Fruit fly (Drosophila melanogaster) whole organism, embryonic: ENCODE data around the gene CG12784.

Experiments
- Adf1 ChIP-seq: fragments of 200-800 bp; sonication (Bioruptor generic); IDR thresholded peaks from 2 replicates; pipeline ENCODE4 v1.3.6; 2022; ENCODE audit warnings: missing biosample characterization, missing genetic modification characterization
- Atf6 ChIP-seq: fragments of 200-800 bp; sonication (Bioruptor generic); IDR thresholded peaks from 2 replicates; pipeline ENCODE4 v1.3.6; 2022; ENCODE audit warnings: missing biosample characterization, missing genetic modification characterization
- Bdp1 ChIP-seq: fragments of 200-800 bp; sonication (Bioruptor generic); optimal IDR thresholded peaks from 3 replicates; lab custom pipeline; 2016; ENCODE audit warnings: missing biosample characterization, missing genetic modification characterization
- BtbVII ChIP-seq: fragments of 200-800 bp; sonication (Bioruptor generic); optimal IDR thresholded peaks from 3 replicates; lab custom pipeline; 2017; ENCODE audit warnings: missing biosample characterization, mild to moderate bottlenecking, missing genetic modification characterization
- CG10274 ChIP-seq: fragments of 200-800 bp; sonication (Bioruptor generic); optimal IDR thresholded peaks from 3 replicates; lab custom pipeline; 2017; ENCODE audit warnings: missing biosample characterization, mild to moderate bottlenecking, missing genetic modification characterization
- CG10979 ChIP-seq: fragments of 200-800 bp; sonication (Bioruptor generic); optimal IDR thresholded peaks from 2 replicates; lab custom pipeline; 2018; ENCODE audit warnings: missing biosample characterization, mild to moderate bottlenecking, missing genetic modification characterization, moderate library complexity
- CG11398 ChIP-seq: fragments of 200-800 bp; sonication (Bioruptor generic); optimal IDR thresholded peaks from 2 replicates; lab custom pipeline; 2016; ENCODE audit warnings: missing biosample characterization, missing genetic modification characterization
- CG11456 ChIP-seq: fragments of 200-800 bp; sonication (Bioruptor generic); IDR thresholded peaks from 3 replicates; pipeline ENCODE4 v1.3.6; 2022; ENCODE audit warnings: missing biosample characterization, missing genetic modification characterization
- CG11504 ChIP-seq: fragments of 200-800 bp; sonication (Bioruptor generic); optimal IDR thresholded peaks from 3 replicates; lab custom pipeline; 2019; ENCODE audit warnings: missing biosample characterization, mild to moderate bottlenecking, missing genetic modification characterization, moderate library complexity
- CG11696 ChIP-seq: fragments of 200-800 bp; sonication (Bioruptor generic); IDR thresholded peaks from 2 replicates; pipeline ENCODE4 v1.3.6; 2022; ENCODE audit warnings: missing biosample characterization, missing genetic modification characterization
- CG12391 ChIP-seq: fragments of 200-800 bp; sonication (Bioruptor generic); optimal IDR thresholded peaks from 3 replicates; lab custom pipeline; 2018; ENCODE audit warnings: missing biosample characterization, mild to moderate bottlenecking, missing genetic modification characterization, moderate library complexity
- CG14965 ChIP-seq: fragments of 200-800 bp; sonication (Bioruptor generic); optimal IDR thresholded peaks from 2 replicates; lab custom pipeline; 2016; ENCODE audit warnings: missing biosample characterization, missing genetic modification characterization, borderline replicate concordance
- CG18011 ChIP-seq: fragments of 200-800 bp; sonication (Bioruptor generic); optimal IDR thresholded peaks from 2 replicates; lab custom pipeline; 2017; ENCODE audit warnings: missing biosample characterization, missing genetic modification characterization, mild to moderate bottlenecking, moderate library complexity, missing genotype
- CG2116 ChIP-seq: fragments of 200-800 bp; sonication (Bioruptor generic); optimal IDR thresholded peaks from 3 replicates; lab custom pipeline; 2018; ENCODE audit warnings: missing biosample characterization, mild to moderate bottlenecking, missing genetic modification characterization
- CG3065 ChIP-seq: fragments of 200-800 bp; sonication (Bioruptor generic); optimal IDR thresholded peaks from 2 replicates; lab custom pipeline; 2016; ENCODE audit warnings: missing biosample characterization, missing genetic modification characterization
- CG32532 ChIP-seq: fragments of 200-800 bp; sonication (Bioruptor generic); IDR thresholded peaks from 2 replicates; pipeline ENCODE4 v1.3.6; 2022; ENCODE audit warnings: missing biosample characterization, missing genetic modification characterization
- CG32772 ChIP-seq: fragments of 200-800 bp; sonication (Bioruptor generic); IDR thresholded peaks from 2 replicates; pipeline ENCODE4 v1.3.6; 2022; ENCODE audit warnings: missing biosample characterization, missing genetic modification characterization
- CG4360 ChIP-seq: fragments of 200-800 bp; sonication (Bioruptor generic); IDR thresholded peaks from 2 replicates; pipeline ENCODE4 v1.3.6; 2022; ENCODE audit warnings: missing biosample characterization, missing genetic modification characterization
- CG8765 ChIP-seq: fragments of 200-800 bp; sonication (Bioruptor generic); IDR thresholded peaks from 2 replicates; pipeline ENCODE4 v1.3.6; 2022; ENCODE audit warnings: missing biosample characterization, missing genetic modification characterization
- Oaz ChIP-seq: fragments of 200-800 bp; sonication (Bioruptor generic); IDR thresholded peaks from 2 replicates; pipeline ENCODE4 v1.3.6; 2022; ENCODE audit warnings: missing biosample characterization, missing genetic modification characterization
- Scr ChIP-seq: fragments of 200-800 bp; sonication (Bioruptor generic); IDR thresholded peaks from 2 replicates; pipeline ENCODE4 v1.3.6; 2022; ENCODE audit warnings: missing biosample characterization, missing genetic modification characterization; ENCODE audit not compliant: partially characterized antibody
- Sry-β ChIP-seq: fragments of 200-800 bp; sonication (Bioruptor generic); optimal IDR thresholded peaks from 2 replicates; lab custom pipeline; 2018; ENCODE audit warnings: missing biosample characterization, mild to moderate bottlenecking, missing genetic modification characterization, moderate library complexity
- Taf1 ChIP-seq: fragments of 200-800 bp; sonication (Bioruptor generic); IDR thresholded peaks from 2 replicates; pipeline ENCODE4 v1.3.6; 2022; ENCODE audit warnings: missing biosample characterization, missing genetic modification characterization
- ac ChIP-seq: fragments of 200-800 bp; sonication (Bioruptor generic); optimal IDR thresholded peaks from 3 replicates; lab custom pipeline; 2017; ENCODE audit warnings: missing biosample characterization, mild to moderate bottlenecking, missing genetic modification characterization
- btn ChIP-seq: fragments of 200-800 bp; sonication (Bioruptor generic); optimal IDR thresholded peaks from 2 replicates; lab custom pipeline; 2016; ENCODE audit warnings: missing biosample characterization, missing genetic modification characterization
- cas ChIP-seq: fragments of 200-800 bp; sonication (Bioruptor generic); IDR thresholded peaks from 2 replicates; pipeline ENCODE4 v1.3.6; 2022; ENCODE audit warnings: missing biosample characterization, missing genetic modification characterization
- da ChIP-seq: fragments of 200-800 bp; sonication (Bioruptor generic); optimal IDR thresholded peaks from 2 replicates; lab custom pipeline; 2016; ENCODE audit warnings: missing biosample characterization, missing genetic modification characterization
- danr ChIP-seq: fragments of 200-800 bp; sonication (Bioruptor generic); IDR thresholded peaks from 2 replicates; pipeline ENCODE4 v1.3.6; 2022; ENCODE audit warnings: missing biosample characterization, missing genetic modification characterization
- eyg ChIP-seq: fragments of 200-800 bp; sonication (Bioruptor generic); optimal IDR thresholded peaks from 3 replicates; lab custom pipeline; 2016; ENCODE audit warnings: missing biosample characterization, missing genetic modification characterization
- fu2 ChIP-seq: fragments of 200-800 bp; sonication (Bioruptor generic); optimal IDR thresholded peaks from 2 replicates; lab custom pipeline; 2016; ENCODE audit warnings: missing biosample characterization, missing genetic modification characterization
- gce ChIP-seq: fragments of 200-800 bp; sonication (Bioruptor generic); IDR thresholded peaks from 3 replicates; pipeline ENCODE4 v1.3.6; 2022; ENCODE audit warnings: missing biosample characterization, missing genetic modification characterization
- gem ChIP-seq: fragments of 200-800 bp; sonication (Bioruptor generic); optimal IDR thresholded peaks from 2 replicates; lab custom pipeline; 2019; ENCODE audit warnings: missing biosample characterization, mild to moderate bottlenecking, missing genetic modification characterization, moderate library complexity
- her ChIP-seq: fragments of 200-800 bp; sonication (Bioruptor generic); optimal IDR thresholded peaks from 2 replicates; lab custom pipeline; 2016; ENCODE audit warnings: missing biosample characterization, missing genetic modification characterization
- inv ChIP-seq: fragments of 200-800 bp; sonication (Bioruptor generic); IDR thresholded peaks from 2 replicates; pipeline ENCODE4 v1.3.6; 2022; ENCODE audit warnings: missing biosample characterization, missing genetic modification characterization; ENCODE audit not compliant: partially characterized antibody
- kni ChIP-seq: fragments of 200-800 bp; sonication (Bioruptor generic); optimal IDR thresholded peaks from 3 replicates; lab custom pipeline; 2017; ENCODE audit warnings: mild to moderate bottlenecking, missing biosample characterization, missing genetic modification reagents, missing genetic modification characterization
- maf-S ChIP-seq: fragments of 200-800 bp; sonication (Bioruptor generic); optimal IDR thresholded peaks from 2 replicates; lab custom pipeline; 2016; ENCODE audit warnings: missing biosample characterization, missing genetic modification characterization
- pho ChIP-seq: fragments of 200-800 bp; sonication (Bioruptor generic); optimal IDR thresholded peaks from 2 replicates; lab custom pipeline; 2016; ENCODE audit warnings: missing biosample characterization, missing genetic modification characterization
- prd ChIP-seq, 3 experiments: fragments of >200 bp in 2 of 3; fragments of 200-800 bp in 1 of 3; sonication (Bioruptor generic) in 1 of 3; optimal IDR thresholded peaks in 2 of 3; IDR thresholded peaks in 1 of 3; 2 replicates in 2 of 3; 3 replicates in 1 of 3; pipeline versions ENCODE4 v1.3.6 to Lab custom; 2017 to 2022; ENCODE audit warnings: missing biosample characterization in 1 of 3, missing genetic modification characterization in 1 of 3
- shn ChIP-seq: fragments of 200-800 bp; sonication (Bioruptor generic); optimal IDR thresholded peaks from 3 replicates; lab custom pipeline; 2016; ENCODE audit warnings: missing biosample characterization, missing genetic modification characterization
- tgo ChIP-seq: fragments of 200-800 bp; sonication (Bioruptor generic); IDR thresholded peaks from 3 replicates; pipeline ENCODE4 v1.3.6; 2022; ENCODE audit warnings: missing biosample characterization, missing genetic modification characterization
- tio ChIP-seq: fragments of 200-800 bp; sonication (Bioruptor generic); optimal IDR thresholded peaks from 2 replicates; lab custom pipeline; 2017; ENCODE audit warnings: missing biosample characterization, missing genetic modification characterization, inconsistent platforms
- trem ChIP-seq: fragments of 200-800 bp; optimal IDR thresholded peaks from 3 replicates; lab custom pipeline; 2019; ENCODE audit warnings: missing biosample characterization, mild to moderate bottlenecking, missing genetic modification characterization, moderate library complexity
- tup ChIP-seq: fragments of 200-800 bp; sonication (Bioruptor generic); optimal IDR thresholded peaks from 2 replicates; lab custom pipeline; 2016; ENCODE audit warnings: missing biosample characterization, mild to moderate bottlenecking, missing genetic modification characterization, moderate library complexity
- unpg ChIP-seq: fragments of 200-800 bp; sonication (Bioruptor generic); optimal IDR thresholded peaks from 3 replicates; lab custom pipeline; 2018; ENCODE audit warnings: missing biosample characterization, mild to moderate bottlenecking, missing genetic modification characterization, moderate library complexity

The CG12784 gene

dm6 chr3R:15792427-15792826, 29.5 kb downstream of the CG12784 start, which contains the start of gene Acyp2 (continued):
- no peak for TF ChIP-seq CG11398 (GFP tag; lab: Kevin White, UChicago)
- no peak for TF ChIP-seq Taf1
- TF ChIP-seq danr: no peak
- TF ChIP-seq Atf6 (GFP tag; lab: Robert Waterston, UW): no peak
- peak; percentile 17 for TF ChIP-seq Bdp1 (GFP tag; lab: Kevin White, UChicago)
- no peak for TF ChIP-seq CG18011 (GFP tag; lab: Kevin White, UChicago)
- TF ChIP-seq Scr (GFP tag; lab: Robert Waterston, UW): peak; percentile 53
- TF ChIP-seq inv: peak; percentile 31; the same call in 1 of the 2 replicates
- peak; percentile 32 for TF ChIP-seq tup (GFP tag; lab: Kevin White, UChicago)
- TF ChIP-seq CG11504 (tag; lab: Kevin White, UChicago): peak; percentile 44
- TF ChIP-seq CG12391: peak; percentile 41
- TF ChIP-seq shn: peak; percentile 8
- no peak for TF ChIP-seq Sry-β (GFP tag; lab: Kevin White, UChicago)
- peak; percentile 15 for TF ChIP-seq gem (tag; lab: Kevin White, UChicago)
- 0 out of 3 replicates have a peak, but pooled peaks have one; percentile 44 for TF ChIP-seq CG11456 (GFP tag; lab: Robert Waterston, UW)
- TF ChIP-seq gce (GFP tag; lab: Robert Waterston, UW): no peak
- TF ChIP-seq CG32772: 0 out of 2 replicates have a peak, but pooled peaks have one; percentile 6
- TF ChIP-seq ac (GFP tag; lab: Kevin White, UChicago): no peak
- no peak for TF ChIP-seq pho (GFP tag; lab: Kevin White, UChicago)
- 0 out of 2 replicates have a peak, but pooled peaks have one; percentile 26 for TF ChIP-seq CG8765 (GFP tag; lab: Robert Waterston, UW)
- TF ChIP-seq CG14965: no peak
- no peak for TF ChIP-seq Oaz
- no peak for TF ChIP-seq CG4360 (GFP tag; lab: Robert Waterston, UW)
- TF ChIP-seq tgo (GFP tag; lab: Robert Waterston, UW): no peak; the same call in 2 of the 3 replicates
- TF ChIP-seq CG10274: no peak
- TF ChIP-seq cas (GFP tag; lab: Robert Waterston, UW): no peak
- TF ChIP-seq her (GFP tag; lab: Kevin White, UChicago): no peak
- TF ChIP-seq trem: peak; percentile 59
- no peak for TF ChIP-seq BtbVII (GFP tag; lab: Kevin White, UChicago)
- TF ChIP-seq CG3065 (GFP tag; lab: Kevin White, UChicago): no peak
- TF ChIP-seq kni: peak; percentile 9
- no peak for TF ChIP-seq maf-S (GFP tag; lab: Kevin White, UChicago)
- no peak for TF ChIP-seq CG11696 (GFP tag; lab: Robert Waterston, UW)
- no peak for TF ChIP-seq CG10979
- no peak for TF ChIP-seq Adf1 (GFP tag; lab: Robert Waterston, UW)
- TF ChIP-seq CG32532: peak; percentile 41; the same call in 1 of the 2 replicates
- TF ChIP-seq tio (GFP tag; lab: Kevin White, UChicago): no peak
- no peak for TF ChIP-seq prd (optimal IDR thresholded peaks at IDR 0.05; lab: Kevin White, UChicago)
- peak; percentile 43; the same call in 1 of the 3 replicates for TF ChIP-seq prd (GFP tag; IDR thresholded peaks at IDR 0.05; lab: Robert Waterston, UW)
- TF ChIP-seq btn (GFP tag; lab: Kevin White, UChicago): no peak
- no peak for TF ChIP-seq eyg (GFP tag; lab: Kevin White, UChicago)
- TF ChIP-seq unpg: no peak
- TF ChIP-seq da (GFP tag; lab: Kevin White, UChicago): no peak
- TF ChIP-seq CG2116: peak; percentile 41
- TF ChIP-seq fu2: no peak
